Fruit fly (Drosophila melanogaster): ENCODE data around the gene CG43349.

Gene CG43349

dm6 chr2L:1218993-1219392 is 19.0 kb downstream of the CG43349 start, which contains the start of gene CG42329:
CG42329 (plus strand) TSS chr2L:1219293.
- TF ChIP-seq CG13624 (GFP tag; optimal IDR thresholded peaks at IDR 0.05) (no peak), jumu (GFP tag; optimal IDR thresholded peaks at IDR 0.05) (no peak), D19B (GFP tag; optimal IDR thresholded peaks at IDR 0.05) (peak; percentile 16)

- no peak for TF ChIP-seq vfl (GFP tag; optimal IDR thresholded peaks at IDR 0.05)
- no peak for TF ChIP-seq CG9932 (GFP tag; IDR thresholded peaks at IDR 0.05)
- peak; percentile 25; the same call in 1 of the 2 replicates for TF ChIP-seq CG14441 (GFP tag; IDR thresholded peaks at IDR 0.05)
- TF ChIP-seq CG17802 (tag; optimal IDR thresholded peaks at IDR 0.05): no peak
- no peak for TF ChIP-seq nau (GFP tag; optimal IDR thresholded peaks at IDR 0.05)
- no peak for TF ChIP-seq ab (GFP tag; optimal IDR thresholded peaks at IDR 0.05)
- no peak for TF ChIP-seq org-1 (GFP tag; optimal IDR thresholded peaks at IDR 0.05)
- TF ChIP-seq Dip2 (GFP tag; IDR thresholded peaks at IDR 0.05): no peak
- no peak for TF ChIP-seq trem (tag; optimal IDR thresholded peaks at IDR 0.05)
- TF ChIP-seq dpn (GFP tag; optimal IDR thresholded peaks at IDR 0.05): no peak
- TF ChIP-seq croc (GFP tag; conservative IDR thresholded peaks at IDR 0.05): no peak
- no peak for TF ChIP-seq HLH54F (GFP tag; optimal IDR thresholded peaks at IDR 0.05)
- no peak for TF ChIP-seq CG6272 (GFP tag; IDR thresholded peaks at IDR 0.05)
- TF ChIP-seq Six4 (GFP tag; optimal IDR thresholded peaks at IDR 0.05): no peak
- peak; percentile 58 for TF ChIP-seq CG7556 (GFP tag; optimal IDR thresholded peaks at IDR 0.05)
- TF ChIP-seq nom (GFP tag; optimal IDR thresholded peaks at IDR 0.05): no peak
- TF ChIP-seq zfh2 (GFP tag; optimal IDR thresholded peaks at IDR 0.05): no peak
- no peak for TF ChIP-seq mld (GFP tag; IDR thresholded peaks at IDR 0.05; ENCODE audit: partially characterized antibody)
- peak; percentile 10 for TF ChIP-seq scrt (GFP tag; optimal IDR thresholded peaks at IDR 0.05)
- TF ChIP-seq CG30020 (tag; optimal IDR thresholded peaks at IDR 0.05): no peak
- TF ChIP-seq CG8281 (tag; optimal IDR thresholded peaks at IDR 0.05): no peak
- no peak for TF ChIP-seq toy (GFP tag; IDR thresholded peaks at IDR 0.05)
- TF ChIP-seq ftz-f1 (GFP tag; optimal IDR thresholded peaks at IDR 0.05): no peak
- peak; percentile 32 for TF ChIP-seq CG15269 (tag; optimal IDR thresholded peaks at IDR 0.05)
- peak; percentile 59 for TF ChIP-seq CG11504 (tag; optimal IDR thresholded peaks at IDR 0.05)
- peak; percentile 44 for TF ChIP-seq Ptx1 (GFP tag; IDR thresholded peaks at IDR 0.05)
- no peak for TF ChIP-seq crol (GFP tag; IDR thresholded peaks at IDR 0.05)
- TF ChIP-seq CG2120 (GFP tag; optimal IDR thresholded peaks at IDR 0.05): peak; percentile 60
- no peak for TF ChIP-seq HmgZ (tag; optimal IDR thresholded peaks at IDR 0.05)
- TF ChIP-seq CG4282 (GFP tag; optimal IDR thresholded peaks at IDR 0.05): no peak
- TF ChIP-seq Fer1 (GFP tag; optimal IDR thresholded peaks at IDR 0.05): peak; percentile 68
- no peak for TF ChIP-seq sens-2 (GFP tag; IDR thresholded peaks at IDR 0.05)
- peak; percentile 58 for TF ChIP-seq CG2678 (tag; optimal IDR thresholded peaks at IDR 0.05)
- peak; percentile 44 for TF ChIP-seq CG1603 (tag; optimal IDR thresholded peaks at IDR 0.05)
- no peak for TF ChIP-seq Neu2 (GFP tag; optimal IDR thresholded peaks at IDR 0.05; ENCODE audit: borderline replicate concordance)
- peak; percentile 24 for TF ChIP-seq HHEX (GFP tag; optimal IDR thresholded peaks at IDR 0.05)
- no peak for TF ChIP-seq Hmx (GFP tag; optimal IDR thresholded peaks at IDR 0.05)
- no peak for TF ChIP-seq wdn (GFP tag; IDR thresholded peaks at IDR 0.05)
- TF ChIP-seq fd102C (GFP tag; optimal IDR thresholded peaks at IDR 0.05): no peak
- peak; percentile 54 for TF ChIP-seq gem (tag; optimal IDR thresholded peaks at IDR 0.05)
- TF ChIP-seq sisA (GFP tag; IDR thresholded peaks at IDR 0.05): peak; percentile 42
- no peak for TF ChIP-seq Usf (GFP tag; optimal IDR thresholded peaks at IDR 0.05)
- TF ChIP-seq Deaf1 (tag; optimal IDR thresholded peaks at IDR 0.05): no peak
- peak; percentile 25 for TF ChIP-seq bab2 (GFP tag; optimal IDR thresholded peaks at IDR 0.05)
- TF ChIP-seq Atf6 (GFP tag; IDR thresholded peaks at IDR 0.05): peak; percentile 51
- TF ChIP-seq CG9727 (GFP tag; optimal IDR thresholded peaks at IDR 0.05): peak; percentile 26
- no peak for TF ChIP-seq CG8089 (GFP tag; optimal IDR thresholded peaks at IDR 0.05)
These were observed 30.7 kb downstream of the CG43349 start for dm6 chr2L:1230691-1231090.

Data from whole organism, embryonic.